Worm (Caenorhabditis elegans) whole organism, midembryonic: ENCODE results near the gene F09E5.3.

ENCODE experiments used
- T22C8.4 ChIP-seq: fragments of 200-800 bp; sonication (Bioruptor generic); IDR thresholded peaks from 2 replicates; pipeline ENCODE4 v1.3.6; 2022; ENCODE audit warnings: missing genetic modification characterization, missing compliant biosample characterization
- med-1 ChIP-seq: sonication (generic microtip); optimal IDR thresholded peaks from 2 replicates; lab custom pipeline; 2017; ENCODE audit warnings: missing genetic modification characterization, mild to moderate bottlenecking, missing compliant biosample characterization, antibody characterized with exemption, missing genetic modification reagents; ENCODE audit not compliant: insufficient read depth
- tab-1 ChIP-seq: fragments of 200-800 bp; sonication (Bioruptor generic); IDR thresholded peaks from 2 replicates; pipeline ENCODE4 v1.3.6; 2022; ENCODE audit warnings: missing genetic modification characterization, missing compliant biosample characterization
- ztf-23 ChIP-seq: fragments of 200-800 bp; sonication (Bioruptor generic); IDR thresholded peaks from 2 replicates; pipeline ENCODE4 v1.3.6; 2022; ENCODE audit warnings: missing genetic modification reagents, missing genetic modification characterization, missing compliant biosample characterization
- ztf-29 ChIP-seq: fragments of 200-800 bp; sonication (Bioruptor generic); IDR thresholded peaks from 2 replicates; pipeline ENCODE4 v1.3.6; 2022; ENCODE audit warnings: missing genetic modification reagents, missing genetic modification characterization, missing compliant biosample characterization

ce11 chrII:5393090-5393489, 19.3 kb downstream of the F09E5.3 start, which contains the start of gene brap-2:
- TF ChIP-seq T22C8.4 (GFP tag; lab: Robert Waterston, UW) (no peak), tab-1 (GFP tag; lab: Robert Waterston, UW) (no peak), med-1 (GFP tag; lab: Kevin White, UChicago) (no peak), ztf-29 (GFP tag; lab: Robert Waterston, UW) (no peak), ztf-23 (GFP tag; lab: Robert Waterston, UW) (no peak)
